Fruit fly (Drosophila melanogaster): ENCODE measurements around the gene AttD.

dm6 chr3R:17612587-17612986 is 12.5 kb upstream of the AttD start, which contains the start of gene CG34281:
- TF ChIP-seq ttk (optimal IDR thresholded peaks at IDR 0.05) (no peak), insv (optimal IDR thresholded peaks at IDR 0.05) (no peak), h (optimal IDR thresholded peaks at IDR 0.05) (no peak), Myc (optimal IDR thresholded peaks at IDR 0.05) (no peak), Sin3A (optimal IDR thresholded peaks at IDR 0.05) (no peak)

Measured in Kc167 (cell line).